Fruit fly (Drosophila melanogaster) whole organism, embryonic: ENCODE data around the gene e.

Source experiments
- Adf1 ChIP-seq: fragments of 200-800 bp; sonication (Bioruptor generic); IDR thresholded peaks from 2 replicates; pipeline ENCODE4 v1.3.6; 2022; ENCODE audit warnings: missing biosample characterization, missing genetic modification characterization
- Asciz ChIP-seq: fragments of 200-800 bp; sonication (Bioruptor generic); optimal IDR thresholded peaks from 2 replicates; lab custom pipeline; 2017; ENCODE audit warnings: missing biosample characterization, mild to moderate bottlenecking, missing genetic modification characterization, missing genetic modification reagents
- CG10147 ChIP-seq: fragments of 200-800 bp; sonication (Bioruptor generic); optimal IDR thresholded peaks from 2 replicates; lab custom pipeline; 2019; ENCODE audit warnings: missing biosample characterization, mild to moderate bottlenecking, missing genetic modification characterization, moderate library complexity
- CG1024 ChIP-seq: fragments of 200-800 bp; sonication (Bioruptor generic); IDR thresholded peaks from 2 replicates; pipeline ENCODE4 v1.3.6; 2022; ENCODE audit warnings: missing biosample characterization, missing genetic modification characterization
- CG11696 ChIP-seq: fragments of 200-800 bp; sonication (Bioruptor generic); IDR thresholded peaks from 2 replicates; pipeline ENCODE4 v1.3.6; 2022; ENCODE audit warnings: missing biosample characterization, missing genetic modification characterization
- CG12659 ChIP-seq: fragments of 200-800 bp; sonication (Bioruptor generic); optimal IDR thresholded peaks from 3 replicates; lab custom pipeline; 2017; ENCODE audit warnings: mild to moderate bottlenecking, missing biosample characterization, missing genetic modification reagents, missing genetic modification characterization
- CG14014 ChIP-seq: fragments of 200-800 bp; sonication (Bioruptor generic); IDR thresholded peaks from 2 replicates; pipeline ENCODE4 v1.3.6; 2022; ENCODE audit warnings: missing biosample characterization, missing genetic modification characterization
- CG14860 ChIP-seq: fragments of 200-800 bp; sonication (Bioruptor generic); IDR thresholded peaks from 3 replicates; pipeline ENCODE4 v1.3.6; 2022; ENCODE audit warnings: missing biosample characterization, missing genetic modification characterization; ENCODE audit not compliant: partially characterized antibody
- CG15269 ChIP-seq: fragments of 200-800 bp; sonication (Bioruptor generic); optimal IDR thresholded peaks from 2 replicates; lab custom pipeline; 2018; ENCODE audit warnings: missing biosample characterization, mild to moderate bottlenecking, missing genetic modification characterization, moderate library complexity
- CG1602 ChIP-seq: fragments of 200-800 bp; sonication (Bioruptor generic); optimal IDR thresholded peaks from 3 replicates; lab custom pipeline; 2016; ENCODE audit warnings: missing biosample characterization, missing genetic modification characterization
- CG16813 ChIP-seq: fragments of 200-800 bp; sonication (Bioruptor generic); IDR thresholded peaks from 3 replicates; pipeline ENCODE4 v1.3.6; 2022; ENCODE audit warnings: missing biosample characterization, missing genetic modification characterization; ENCODE audit not compliant: partially characterized antibody
- CG17385 ChIP-seq: fragments of 200-800 bp; sonication (Bioruptor generic); optimal IDR thresholded peaks from 3 replicates; lab custom pipeline; 2018; ENCODE audit warnings: missing biosample characterization, mild to moderate bottlenecking, missing genetic modification characterization
- CG17912 ChIP-seq: fragments of 200-800 bp; sonication (Bioruptor generic); optimal IDR thresholded peaks from 2 replicates; lab custom pipeline; 2018; ENCODE audit warnings: missing biosample characterization, mild to moderate bottlenecking, missing genetic modification characterization
- CG2120 ChIP-seq: fragments of 200-800 bp; sonication (Bioruptor generic); optimal IDR thresholded peaks from 3 replicates; lab custom pipeline; 2016; ENCODE audit warnings: missing biosample characterization, missing genetic modification characterization
- CG2129 ChIP-seq: fragments of 200-800 bp; sonication (Bioruptor generic); IDR thresholded peaks from 2 replicates; pipeline ENCODE4 v1.3.6; 2022; ENCODE audit warnings: missing biosample characterization, missing genetic modification characterization; ENCODE audit not compliant: partially characterized antibody
- CG2202 ChIP-seq: fragments of 200-800 bp; sonication (Bioruptor generic); optimal IDR thresholded peaks from 2 replicates; lab custom pipeline; 2018; ENCODE audit warnings: missing biosample characterization, mild to moderate bottlenecking, missing genetic modification characterization
- CG32772 ChIP-seq: fragments of 200-800 bp; sonication (Bioruptor generic); IDR thresholded peaks from 2 replicates; pipeline ENCODE4 v1.3.6; 2022; ENCODE audit warnings: missing biosample characterization, missing genetic modification characterization
- CG6813 ChIP-seq: fragments of 200-800 bp; sonication (Bioruptor generic); optimal IDR thresholded peaks from 2 replicates; lab custom pipeline; 2017; ENCODE audit warnings: missing biosample characterization, missing genetic modification characterization, mild to moderate bottlenecking, moderate library complexity, missing genetic modification reagents
- CG7928 ChIP-seq: fragments of 200-800 bp; sonication (Bioruptor generic); optimal IDR thresholded peaks from 2 replicates; lab custom pipeline; 2017; ENCODE audit warnings: missing biosample characterization, mild to moderate bottlenecking, missing genetic modification characterization
- CG8089 ChIP-seq: fragments of 200-800 bp; sonication (Bioruptor generic); optimal IDR thresholded peaks from 3 replicates; lab custom pipeline; 2016; ENCODE audit warnings: missing biosample characterization, missing genetic modification characterization
- CG8944 ChIP-seq: fragments of 200-800 bp; sonication (Bioruptor generic); optimal IDR thresholded peaks from 3 replicates; lab custom pipeline; 2016; ENCODE audit warnings: missing biosample characterization, missing genetic modification characterization
- CG9215 ChIP-seq: fragments of 200-800 bp; sonication (Bioruptor generic); IDR thresholded peaks from 2 replicates; pipeline ENCODE4 v1.3.6; 2022; ENCODE audit warnings: missing biosample characterization, missing genetic modification characterization
- CG9609 ChIP-seq: fragments of 200-800 bp; sonication (Bioruptor generic); optimal IDR thresholded peaks from 3 replicates; lab custom pipeline; 2016; ENCODE audit warnings: missing biosample characterization, missing genetic modification characterization
- CG9932 ChIP-seq: fragments of 200-800 bp; sonication (Bioruptor generic); IDR thresholded peaks from 2 replicates; pipeline ENCODE4 v1.3.6; 2022; ENCODE audit warnings: missing biosample characterization, missing genetic modification characterization
- CHES-1-like ChIP-seq: fragments of 200-800 bp; sonication (Bioruptor generic); optimal IDR thresholded peaks from 2 replicates; lab custom pipeline; 2016; ENCODE audit warnings: missing biosample characterization, missing genetic modification characterization
- CTCF ChIP-seq: fragments of 200-800 bp; sonication (Bioruptor generic); optimal IDR thresholded peaks from 2 replicates; lab custom pipeline; 2017; ENCODE audit warnings: missing biosample characterization, mild to moderate bottlenecking, missing genetic modification characterization, moderate library complexity
- CrebB ChIP-seq: fragments of 200-800 bp; sonication (Bioruptor generic); optimal IDR thresholded peaks from 3 replicates; lab custom pipeline; 2018; ENCODE audit warnings: missing biosample characterization, mild to moderate bottlenecking, missing genetic modification characterization
- Dref ChIP-seq: fragments of 200-800 bp; sonication (Bioruptor generic); IDR thresholded peaks from 2 replicates; pipeline ENCODE4 v1.3.6; 2022; ENCODE audit warnings: missing biosample characterization, missing genetic modification characterization
- ERR ChIP-seq: fragments of 200-800 bp; sonication (Bioruptor generic); optimal IDR thresholded peaks from 2 replicates; lab custom pipeline; 2016; ENCODE audit warnings: missing biosample characterization, missing genetic modification characterization
- Fer1 ChIP-seq: fragments of 200-800 bp; sonication (Bioruptor generic); optimal IDR thresholded peaks from 2 replicates; lab custom pipeline; 2017; ENCODE audit warnings: missing biosample characterization, mild to moderate bottlenecking, missing genetic modification characterization
- HHEX ChIP-seq: fragments of 200-800 bp; sonication (Bioruptor generic); optimal IDR thresholded peaks from 3 replicates; lab custom pipeline; 2017; ENCODE audit warnings: missing biosample characterization, mild to moderate bottlenecking, missing genetic modification characterization, missing genetic modification reagents
- Hsf ChIP-seq: fragments of 200-800 bp; sonication (Bioruptor generic); optimal IDR thresholded peaks from 3 replicates; lab custom pipeline; 2016; ENCODE audit warnings: missing biosample characterization, missing genetic modification characterization
- Jarid2 ChIP-seq: fragments of 200-800 bp; sonication (Bioruptor generic); optimal IDR thresholded peaks from 3 replicates; lab custom pipeline; 2017; ENCODE audit warnings: mild to moderate bottlenecking, missing biosample characterization, missing genetic modification reagents, missing genetic modification characterization
- Myb ChIP-seq: fragments of 200-800 bp; sonication (Bioruptor generic); optimal IDR thresholded peaks from 2 replicates; lab custom pipeline; 2016; ENCODE audit warnings: missing biosample characterization, missing genetic modification characterization
- Ptx1 ChIP-seq: fragments of 200-800 bp; sonication (Bioruptor generic); IDR thresholded peaks from 2 replicates; pipeline ENCODE4 v1.3.6; 2022; ENCODE audit warnings: missing biosample characterization, missing genetic modification characterization
- Side ChIP-seq: fragments of 200-800 bp; sonication (Bioruptor generic); optimal IDR thresholded peaks from 2 replicates; lab custom pipeline; 2016; ENCODE audit warnings: missing biosample characterization, missing genetic modification characterization
- Sin3A ChIP-seq: fragments of >200 bp; optimal IDR thresholded peaks from 2 replicates; lab custom pipeline; 2018
- Usf ChIP-seq: fragments of 200-800 bp; sonication (Bioruptor generic); optimal IDR thresholded peaks from 2 replicates; lab custom pipeline; 2017; ENCODE audit warnings: missing genotype, missing biosample characterization, missing genetic modification characterization
- ab ChIP-seq: fragments of 200-800 bp; sonication (Bioruptor generic); optimal IDR thresholded peaks from 2 replicates; lab custom pipeline; 2016; ENCODE audit warnings: missing biosample characterization, missing genetic modification characterization
- ase ChIP-seq: fragments of 200-800 bp; sonication (Bioruptor generic); IDR thresholded peaks from 3 replicates; pipeline ENCODE4 v1.3.6; 2022; ENCODE audit warnings: missing biosample characterization, missing genetic modification characterization
- chm ChIP-seq: fragments of 200-800 bp; sonication (Bioruptor generic); IDR thresholded peaks from 2 replicates; pipeline ENCODE4 v1.3.6; 2022; ENCODE audit warnings: missing biosample characterization, missing genetic modification characterization
- ewg ChIP-seq: fragments of 200-800 bp; sonication (Bioruptor generic); optimal IDR thresholded peaks from 3 replicates; lab custom pipeline; 2017; ENCODE audit warnings: mild to moderate bottlenecking, missing biosample characterization, missing genetic modification reagents, missing genetic modification characterization
- eyg ChIP-seq: fragments of 200-800 bp; sonication (Bioruptor generic); optimal IDR thresholded peaks from 3 replicates; lab custom pipeline; 2016; ENCODE audit warnings: missing biosample characterization, missing genetic modification characterization
- gcm2 ChIP-seq: fragments of 200-800 bp; sonication (Bioruptor generic); optimal IDR thresholded peaks from 2 replicates; lab custom pipeline; 2016; ENCODE audit warnings: missing biosample characterization, missing genetic modification characterization
- grn ChIP-seq: fragments of 200-800 bp; sonication (Bioruptor generic); optimal IDR thresholded peaks from 3 replicates; lab custom pipeline; 2017; ENCODE audit warnings: missing biosample characterization, missing genetic modification characterization
- lola ChIP-seq, 3 experiments: fragments of >200 bp in 2 of 3; fragments of 200-800 bp in 1 of 3; sonication (Bioruptor generic) in 1 of 3; optimal IDR thresholded peaks; 2 replicates each; lab custom pipeline; 2017 to 2019; ENCODE audit warnings: missing biosample characterization in 3 of 3, missing genetic modification characterization in 3 of 3, mild to moderate bottlenecking in 1 of 3, moderate library complexity in 1 of 3
- luna ChIP-seq: fragments of 200-800 bp; sonication (Bioruptor generic); optimal IDR thresholded peaks from 2 replicates; lab custom pipeline; 2016; ENCODE audit warnings: missing biosample characterization, missing genetic modification characterization
- pnt ChIP-seq: fragments of 200-800 bp; sonication (Bioruptor generic); optimal IDR thresholded peaks from 3 replicates; lab custom pipeline; 2016; ENCODE audit warnings: missing biosample characterization, missing genetic modification characterization
- repo ChIP-seq: fragments of 200-800 bp; sonication (Bioruptor generic); optimal IDR thresholded peaks from 2 replicates; lab custom pipeline; 2016; ENCODE audit warnings: missing biosample characterization, missing genetic modification characterization
- ro ChIP-seq: fragments of 200-800 bp; sonication (Bioruptor generic); IDR thresholded peaks from 2 replicates; pipeline ENCODE4 v1.3.6; 2022; ENCODE audit warnings: missing biosample characterization, missing genetic modification characterization
- run ChIP-seq: fragments of 200-800 bp; sonication (Bioruptor generic); optimal IDR thresholded peaks from 3 replicates; lab custom pipeline; 2018; ENCODE audit warnings: missing biosample characterization, mild to moderate bottlenecking, missing genetic modification characterization
- wek ChIP-seq: fragments of 200-800 bp; sonication (Bioruptor generic); optimal IDR thresholded peaks from 3 replicates; lab custom pipeline; 2018; ENCODE audit warnings: missing biosample characterization, mild to moderate bottlenecking, missing genetic modification characterization, moderate library complexity

The e gene

DNA sequence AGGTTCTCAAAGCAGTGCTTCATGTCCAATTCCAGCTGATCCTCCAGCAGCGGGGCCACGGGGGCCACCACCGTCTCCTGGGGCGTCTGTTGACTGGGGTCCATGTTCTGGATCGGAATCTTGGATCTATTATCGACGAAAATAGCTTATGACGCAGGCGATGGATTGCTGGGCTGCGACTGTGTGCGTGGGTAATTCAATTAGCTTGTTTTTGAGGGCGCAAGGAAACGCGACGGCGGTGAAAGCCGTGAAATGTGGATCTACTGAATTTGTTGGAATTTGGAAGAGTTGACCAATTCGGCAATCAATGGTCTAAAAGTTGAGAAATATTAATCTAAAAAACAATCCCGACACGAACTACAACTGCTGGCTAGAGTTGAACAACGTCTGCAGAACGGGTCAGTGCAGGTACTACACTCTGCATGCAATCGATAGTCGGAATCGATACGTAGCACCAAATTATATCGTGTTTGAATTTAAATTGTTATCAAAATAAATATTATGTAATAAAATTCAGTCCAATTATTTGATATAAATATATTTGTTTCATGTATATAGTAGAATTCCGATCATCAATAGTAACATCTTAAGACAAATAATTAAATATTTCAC, 36.6 kb upstream of the e start, which contains the start of gene CG3308 (continued):
- TF ChIP-seq Side (GFP tag; lab: Kevin White, UChicago) (no peak), CG15269 (tag; lab: Kevin White, UChicago) (no peak), CrebB (tag; lab: Kevin White, UChicago) (peak; percentile 7), Jarid2 (GFP tag; lab: Kevin White, UChicago) (no peak), CHES-1-like (GFP tag; lab: Kevin White, UChicago) (peak; percentile 22), ab (GFP tag; lab: Kevin White, UChicago) (no peak), CG10147 (peak; percentile 9), CTCF (peak; percentile 4), Myb (GFP tag; lab: Kevin White, UChicago) (peak; percentile 75), CG2202 (tag; lab: Kevin White, UChicago) (no peak), Fer1 (GFP tag; lab: Kevin White, UChicago) (peak; percentile 56), ase (no peak), CG9215 (GFP tag; lab: Robert Waterston, UW) (no peak), CG2120 (GFP tag; lab: Kevin White, UChicago) (peak; percentile 64), wek (GFP tag; lab: Kevin White, UChicago) (no peak), CG9609 (GFP tag; lab: Kevin White, UChicago) (no peak), CG6813 (GFP tag; lab: Kevin White, UChicago) (no peak), Sin3A (lab: Kevin White, UChicago) (peak; percentile 33), gcm2 (no peak), HHEX (GFP tag; lab: Kevin White, UChicago) (no peak), CG9932 (GFP tag; lab: Robert Waterston, UW) (peak; percentile 80), chm (0 out of 2 replicates have a peak, but pooled peaks have one; percentile 29), ewg (GFP tag; lab: Kevin White, UChicago) (no peak), CG8944 (no peak), CG17385 (GFP tag; lab: Kevin White, UChicago) (peak; percentile 28), Asciz (no peak), Usf (GFP tag; lab: Kevin White, UChicago) (no peak), CG32772 (GFP tag; lab: Robert Waterston, UW) (no peak), grn (GFP tag; lab: Kevin White, UChicago) (no peak), Dref (GFP tag; lab: Robert Waterston, UW) (peak; percentile 98), CG14860 (GFP tag; lab: Robert Waterston, UW) (peak; percentile 75), CG2129 (GFP tag; lab: Robert Waterston, UW) (peak; percentile 65), CG1602 (GFP tag; lab: Kevin White, UChicago) (peak; percentile 25), run (tag; lab: Kevin White, UChicago) (no peak), CG12659 (peak; percentile 47), CG16813 (GFP tag; lab: Robert Waterston, UW) (peak; percentile 84), CG17912 (GFP tag; lab: Kevin White, UChicago) (no peak), ERR (GFP tag; lab: Kevin White, UChicago) (no peak), luna (GFP tag; lab: Kevin White, UChicago) (no peak), Ptx1 (no peak), pnt (GFP tag; lab: Kevin White, UChicago) (no peak), Adf1 (peak; percentile 30; the same call in 1 of the 2 replicates), CG11696 (GFP tag; lab: Robert Waterston, UW) (no peak), lola (GFP tag; optimal IDR thresholded peaks at IDR 0.05; lab: Kevin White, UChicago) (no peak), eyg (GFP tag; lab: Kevin White, UChicago) (no peak), CG14014 (GFP tag; lab: Robert Waterston, UW) (no peak; the same call in 1 of the 2 replicates), CG8089 (no peak), CG7928 (peak; percentile 28), ro (no peak), CG1024 (GFP tag; lab: Robert Waterston, UW) (no peak), Hsf (GFP tag; lab: Kevin White, UChicago) (peak; percentile 9), repo (GFP tag; lab: Kevin White, UChicago) (no peak)
